Fruit fly (Drosophila melanogaster) whole organism, embryonic: ENCODE measurements around the gene yellow-e3.
A peak's percentile ranks its signal among the peaks of the same experiment; 100 is the strongest.

Source experiments
- ATbp ChIP-seq: fragments of 200-800 bp; sonication (Bioruptor generic); optimal IDR thresholded peaks from 2 replicates; lab custom pipeline; 2017; ENCODE audit warnings: missing biosample characterization, mild to moderate bottlenecking, missing genetic modification characterization, missing genetic modification reagents
- B-H2 ChIP-seq: fragments of 200-800 bp; sonication (Bioruptor generic); optimal IDR thresholded peaks from 2 replicates; lab custom pipeline; 2018; ENCODE audit warnings: missing biosample characterization, mild to moderate bottlenecking, missing genetic modification characterization
- CG1024 ChIP-seq: fragments of 200-800 bp; sonication (Bioruptor generic); IDR thresholded peaks from 2 replicates; pipeline ENCODE4 v1.3.6; 2022; ENCODE audit warnings: missing biosample characterization, missing genetic modification characterization
- CG10565 ChIP-seq: fragments of 200-800 bp; sonication (Bioruptor generic); optimal IDR thresholded peaks from 3 replicates; lab custom pipeline; 2016; ENCODE audit warnings: missing biosample characterization, mild to moderate bottlenecking, missing genetic modification characterization
- CG11560 ChIP-seq: fragments of 200-800 bp; sonication (Bioruptor generic); IDR thresholded peaks from 3 replicates; pipeline ENCODE4 v1.3.6; 2022; ENCODE audit warnings: missing biosample characterization, missing genetic modification characterization
- CG12769 ChIP-seq: fragments of 200-800 bp; sonication (Bioruptor generic); optimal IDR thresholded peaks from 2 replicates; lab custom pipeline; 2019; ENCODE audit warnings: missing biosample characterization, mild to moderate bottlenecking, missing genetic modification characterization, moderate library complexity
- CG13296 ChIP-seq: fragments of 200-800 bp; sonication (Bioruptor generic); optimal IDR thresholded peaks from 3 replicates; lab custom pipeline; 2018; ENCODE audit warnings: missing biosample characterization, mild to moderate bottlenecking, missing genetic modification characterization
- CG13424 ChIP-seq: fragments of 200-800 bp; sonication (Bioruptor generic); optimal IDR thresholded peaks from 2 replicates; lab custom pipeline; 2019; ENCODE audit warnings: missing biosample characterization, mild to moderate bottlenecking, missing genetic modification characterization, moderate library complexity
- CG14441 ChIP-seq: fragments of 200-800 bp; sonication (Bioruptor generic); IDR thresholded peaks from 2 replicates; pipeline ENCODE4 v1.3.6; 2022; ENCODE audit warnings: missing biosample characterization, missing genetic modification characterization
- CG15269 ChIP-seq: fragments of 200-800 bp; sonication (Bioruptor generic); optimal IDR thresholded peaks from 2 replicates; lab custom pipeline; 2018; ENCODE audit warnings: missing biosample characterization, mild to moderate bottlenecking, missing genetic modification characterization, moderate library complexity
- CG15601 ChIP-seq: fragments of 200-800 bp; sonication (Bioruptor generic); optimal IDR thresholded peaks from 3 replicates; lab custom pipeline; 2019; ENCODE audit warnings: missing biosample characterization, mild to moderate bottlenecking, missing genetic modification characterization, moderate library complexity
- CG16815 ChIP-seq: fragments of 200-800 bp; sonication (Bioruptor generic); optimal IDR thresholded peaks from 3 replicates; lab custom pipeline; 2017; ENCODE audit warnings: missing biosample characterization, mild to moderate bottlenecking, missing genetic modification characterization
- CG18619 ChIP-seq: fragments of 200-800 bp; sonication (Bioruptor generic); optimal IDR thresholded peaks from 3 replicates; lab custom pipeline; 2017; ENCODE audit warnings: missing biosample characterization, mild to moderate bottlenecking, missing genetic modification characterization
- CG2678 ChIP-seq: fragments of 200-800 bp; sonication (Bioruptor generic); optimal IDR thresholded peaks from 3 replicates; lab custom pipeline; 2019; ENCODE audit warnings: missing biosample characterization, mild to moderate bottlenecking, missing genetic modification characterization, moderate library complexity
- CG2875 ChIP-seq: fragments of 200-800 bp; sonication (Bioruptor generic); optimal IDR thresholded peaks from 2 replicates; lab custom pipeline; 2017; ENCODE audit warnings: missing biosample characterization, mild to moderate bottlenecking, missing genetic modification characterization, missing genetic modification reagents
- CG30403 ChIP-seq: fragments of 200-800 bp; sonication (Bioruptor generic); optimal IDR thresholded peaks from 3 replicates; lab custom pipeline; 2016; ENCODE audit warnings: missing biosample characterization, missing genetic modification characterization
- CG30431 ChIP-seq: fragments of 200-800 bp; sonication (Bioruptor generic); optimal IDR thresholded peaks from 2 replicates; lab custom pipeline; 2017; ENCODE audit warnings: missing biosample characterization, missing genetic modification characterization
- CG32532 ChIP-seq: fragments of 200-800 bp; sonication (Bioruptor generic); IDR thresholded peaks from 2 replicates; pipeline ENCODE4 v1.3.6; 2022; ENCODE audit warnings: missing biosample characterization, missing genetic modification characterization
- CG32767 ChIP-seq: fragments of 200-800 bp; sonication (Bioruptor generic); IDR thresholded peaks from 2 replicates; pipeline ENCODE4 v1.3.6; 2022; ENCODE audit warnings: missing biosample characterization, missing genetic modification characterization
- CG6765 ChIP-seq: fragments of 200-800 bp; sonication (Bioruptor generic); optimal IDR thresholded peaks from 3 replicates; lab custom pipeline; 2017; ENCODE audit warnings: missing biosample characterization, mild to moderate bottlenecking, missing genetic modification characterization
- CG7372 ChIP-seq: fragments of 200-800 bp; sonication (Bioruptor generic); IDR thresholded peaks from 2 replicates; pipeline ENCODE4 v1.3.6; 2022; ENCODE audit warnings: missing biosample characterization, missing genetic modification characterization
- CG7987 ChIP-seq: fragments of 200-800 bp; sonication (Bioruptor generic); optimal IDR thresholded peaks from 2 replicates; lab custom pipeline; 2018; ENCODE audit warnings: missing biosample characterization, mild to moderate bottlenecking, missing genetic modification characterization, moderate library complexity
- CG9609 ChIP-seq: fragments of 200-800 bp; sonication (Bioruptor generic); optimal IDR thresholded peaks from 3 replicates; lab custom pipeline; 2016; ENCODE audit warnings: missing biosample characterization, missing genetic modification characterization
- CG9932 ChIP-seq: fragments of 200-800 bp; sonication (Bioruptor generic); IDR thresholded peaks from 2 replicates; pipeline ENCODE4 v1.3.6; 2022; ENCODE audit warnings: missing biosample characterization, missing genetic modification characterization
- Chrac-16 ChIP-seq: fragments of 200-800 bp; sonication (Bioruptor generic); optimal IDR thresholded peaks from 3 replicates; lab custom pipeline; 2016; ENCODE audit warnings: missing biosample characterization, missing genetic modification characterization
- CrebB ChIP-seq: fragments of 200-800 bp; sonication (Bioruptor generic); optimal IDR thresholded peaks from 3 replicates; lab custom pipeline; 2018; ENCODE audit warnings: missing biosample characterization, mild to moderate bottlenecking, missing genetic modification characterization
- Eip74EF ChIP-seq, 2 experiments: fragments of 200-800 bp in 1 of 2; fragments of >200 bp in 1 of 2; sonication (Bioruptor generic) in 1 of 2; optimal IDR thresholded peaks; 2 replicates each; lab custom pipeline; 2017 to 2019; ENCODE audit warnings: missing biosample characterization in 2 of 2, missing genetic modification characterization in 2 of 2, mild to moderate bottlenecking in 1 of 2, moderate library complexity in 1 of 2
- Ets65A ChIP-seq: fragments of 200-800 bp; sonication (Bioruptor generic); peaks from one replicate; lab custom pipeline; 2016; ENCODE audit warnings: missing biosample characterization, missing genetic modification characterization
- Max ChIP-seq: fragments of 200-800 bp; sonication (Bioruptor generic); optimal IDR thresholded peaks from 2 replicates; lab custom pipeline; 2016; ENCODE audit warnings: missing biosample characterization, mild to moderate bottlenecking, missing genetic modification characterization
- Med ChIP-seq: fragments of 200-800 bp; sonication (Bioruptor generic); peaks from one replicate; lab custom pipeline; 2016; ENCODE audit warnings: missing biosample characterization, missing genetic modification characterization, mild to moderate bottlenecking, inconsistent platforms, moderate library complexity
- Meics ChIP-seq: fragments of 200-800 bp; sonication (Bioruptor generic); optimal IDR thresholded peaks from 2 replicates; lab custom pipeline; 2017; ENCODE audit warnings: missing biosample characterization, mild to moderate bottlenecking, missing genetic modification characterization
- NFAT ChIP-seq: fragments of 200-800 bp; sonication (Bioruptor generic); IDR thresholded peaks from 2 replicates; pipeline ENCODE4 v1.3.6; 2022; ENCODE audit warnings: missing biosample characterization, missing genetic modification characterization
- Nf-YB ChIP-seq: fragments of 200-800 bp; sonication (Bioruptor generic); optimal IDR thresholded peaks from 3 replicates; lab custom pipeline; 2019; ENCODE audit warnings: missing biosample characterization, mild to moderate bottlenecking, missing genetic modification characterization, moderate library complexity
- Rfx ChIP-seq: fragments of 200-800 bp; sonication (Bioruptor generic); IDR thresholded peaks from 2 replicates; pipeline ENCODE4 v1.3.6; 2022; ENCODE audit warnings: missing biosample characterization, missing genetic modification characterization
- Sox100B ChIP-seq: fragments of 200-800 bp; sonication (Bioruptor generic); optimal IDR thresholded peaks from 3 replicates; lab custom pipeline; 2018; ENCODE audit warnings: missing biosample characterization, mild to moderate bottlenecking, missing genetic modification characterization
- YL-1 ChIP-seq: fragments of 200-800 bp; sonication (Bioruptor generic); optimal IDR thresholded peaks from 3 replicates; lab custom pipeline; 2017; ENCODE audit warnings: missing biosample characterization, mild to moderate bottlenecking, missing genetic modification characterization
- al ChIP-seq: fragments of 200-800 bp; sonication (Bioruptor generic); IDR thresholded peaks from 2 replicates; pipeline ENCODE4 v1.3.6; 2022; ENCODE audit warnings: missing biosample characterization, missing genetic modification characterization
- br ChIP-seq: fragments of >200 bp; optimal IDR thresholded peaks from 2 replicates; lab custom pipeline; 2017
- crp ChIP-seq, 2 experiments: fragments of 200-800 bp; sonication (Bioruptor generic); optimal IDR thresholded peaks; 2 replicates in 1 of 2; 3 replicates in 1 of 2; lab custom pipeline; 2017; ENCODE audit warnings: missing biosample characterization in 2 of 2, missing genetic modification characterization in 2 of 2, mild to moderate bottlenecking in 1 of 2, moderate library complexity in 1 of 2
- exex ChIP-seq: fragments of 200-800 bp; sonication (Bioruptor generic); optimal IDR thresholded peaks from 4 replicates; lab custom pipeline; 2018; ENCODE audit warnings: missing biosample characterization, mild to moderate bottlenecking, missing genetic modification characterization, moderate library complexity
- fd3F ChIP-seq: fragments of 200-800 bp; sonication (Bioruptor generic); optimal IDR thresholded peaks from 2 replicates; lab custom pipeline; 2018; ENCODE audit warnings: missing biosample characterization, mild to moderate bottlenecking, missing genetic modification characterization, moderate library complexity
- jing ChIP-seq: fragments of 200-800 bp; sonication (Bioruptor generic); optimal IDR thresholded peaks from 2 replicates; lab custom pipeline; 2018; ENCODE audit warnings: missing biosample characterization, mild to moderate bottlenecking, missing genetic modification characterization
- lab ChIP-seq: fragments of 200-800 bp; sonication (Bioruptor generic); optimal IDR thresholded peaks from 3 replicates; lab custom pipeline; 2017; ENCODE audit warnings: missing biosample characterization, missing genetic modification characterization, mild to moderate bottlenecking, moderate library complexity, missing genetic modification reagents
- maf-S ChIP-seq: fragments of 200-800 bp; sonication (Bioruptor generic); optimal IDR thresholded peaks from 2 replicates; lab custom pipeline; 2016; ENCODE audit warnings: missing biosample characterization, missing genetic modification characterization
- odd ChIP-seq: fragments of 200-800 bp; sonication (Bioruptor generic); optimal IDR thresholded peaks from 2 replicates; lab custom pipeline; 2017; ENCODE audit warnings: missing biosample characterization, mild to moderate bottlenecking, missing genetic modification characterization
- pb ChIP-seq: fragments of 200-800 bp; sonication (Bioruptor generic); optimal IDR thresholded peaks from 3 replicates; lab custom pipeline; 2016; ENCODE audit warnings: missing biosample characterization, missing genetic modification characterization
- ro ChIP-seq: fragments of 200-800 bp; sonication (Bioruptor generic); IDR thresholded peaks from 2 replicates; pipeline ENCODE4 v1.3.6; 2022; ENCODE audit warnings: missing biosample characterization, missing genetic modification characterization
- schlank ChIP-seq: fragments of 200-800 bp; sonication (Bioruptor generic); optimal IDR thresholded peaks from 2 replicates; lab custom pipeline; 2018; ENCODE audit warnings: missing biosample characterization, mild to moderate bottlenecking, missing genetic modification characterization
- tio ChIP-seq: fragments of 200-800 bp; sonication (Bioruptor generic); optimal IDR thresholded peaks from 2 replicates; lab custom pipeline; 2017; ENCODE audit warnings: missing biosample characterization, missing genetic modification characterization, inconsistent platforms
- wek ChIP-seq: fragments of 200-800 bp; sonication (Bioruptor generic); optimal IDR thresholded peaks from 3 replicates; lab custom pipeline; 2018; ENCODE audit warnings: missing biosample characterization, mild to moderate bottlenecking, missing genetic modification characterization, moderate library complexity
- wor ChIP-seq: fragments of 200-800 bp; sonication (Bioruptor generic); IDR thresholded peaks from 2 replicates; pipeline ENCODE4 v1.3.6; 2022; ENCODE audit warnings: missing biosample characterization, missing genetic modification characterization

The yellow-e3 gene

dm6 chr3R:13446048-13446447, 41.4 kb upstream of the yellow-e3 start (continued):
- TF ChIP-seq pb (GFP tag; lab: Kevin White, UChicago), result no peak
- TF ChIP-seq Med, result peak; percentile 33
- TF ChIP-seq maf-S (GFP tag; lab: Kevin White, UChicago), result no peak
- TF ChIP-seq Chrac-16 (GFP tag; lab: Kevin White, UChicago), result no peak
- TF ChIP-seq tio, result no peak
- no peak for TF ChIP-seq CG13296
- TF ChIP-seq CG32532 (GFP tag; lab: Robert Waterston, UW), result no peak
- TF ChIP-seq CG11560 (tag; lab: Robert Waterston, UW), result no peak
- TF ChIP-seq lab, result peak; percentile 9
- no peak for TF ChIP-seq CG30403 (GFP tag; lab: Kevin White, UChicago)
- no peak for TF ChIP-seq CG10565 (GFP tag; lab: Kevin White, UChicago)
- TF ChIP-seq CG9932 (GFP tag; lab: Robert Waterston, UW), result peak; percentile 16; the same call in 1 of the 2 replicates
- peak; percentile 35 for TF ChIP-seq ATbp
- no peak for TF ChIP-seq YL-1
- peak; percentile 51 for TF ChIP-seq Ets65A (GFP tag; lab: Kevin White, UChicago)

- TF ChIP-seq CG9609 (no peak), Eip74EF (GFP tag; optimal IDR thresholded peaks at IDR 0.05; lab: Kevin White, UChicago) (no peak), crp (GFP tag; optimal IDR thresholded peaks at IDR 0.05; lab: Kevin White, UChicago) (no peak), ro (no peak), CG14441 (GFP tag; lab: Robert Waterston, UW) (no peak), CG15269 (peak; percentile 33), al (GFP tag; lab: Robert Waterston, UW) (no peak), exex (tag; lab: Kevin White, UChicago) (no peak), CG18619 (peak; percentile 15), CG12769 (tag; lab: Kevin White, UChicago) (peak; percentile 19), CG2678 (tag; lab: Kevin White, UChicago) (peak; percentile 73), CG32767 (GFP tag; lab: Robert Waterston, UW) (no peak), br (lab: Kevin White, UChicago) (no peak), Rfx (GFP tag; lab: Robert Waterston, UW) (no peak; the same call in 1 of the 2 replicates), Max (GFP tag; lab: Kevin White, UChicago) (no peak), wek (GFP tag; lab: Kevin White, UChicago) (peak; percentile 21), CG6765 (GFP tag; lab: Kevin White, UChicago) (peak; percentile 12), CG7372 (GFP tag; lab: Robert Waterston, UW) (no peak), CG30431 (GFP tag; lab: Kevin White, UChicago) (no peak), Nf-YB (peak; percentile 1), CG2875 (no peak), Sox100B (GFP tag; lab: Kevin White, UChicago) (peak; percentile 34), fd3F (GFP tag; lab: Kevin White, UChicago) (peak; percentile 28), NFAT (GFP tag; lab: Robert Waterston, UW) (no peak), B-H2 (GFP tag; lab: Kevin White, UChicago) (peak; percentile 17), CG15601 (peak; percentile 19), Meics (peak; percentile 41), CG13424 (tag; lab: Kevin White, UChicago) (peak; percentile 19), schlank (peak; percentile 7), CG16815 (no peak), odd (peak; percentile 41), CG7987 (GFP tag; lab: Kevin White, UChicago) (peak; percentile 45), jing (no peak), wor (no peak), CG1024 (GFP tag; lab: Robert Waterston, UW) (no peak), CrebB (tag; lab: Kevin White, UChicago) (peak; percentile 2)
Observed at dm6 chr3R:13441703-13442102, 37.0 kb upstream of the yellow-e3 start.
